In genomic region chrX:7066608-7067007, dm6 we compare ENCODE assay signal across 1 fruit fly cellular context.
TF ChIP-seq lines count a peak whose summit lies in the region.

No protein-coding gene starts in this region.

TF ChIP-seq in whole organism, embryonic, 481 proteins besides CTCF, POLR2A, EP300 and RAD21 (continued from another document):
- TF ChIP-seq CG14050 (GFP tag; IDR thresholded peaks at IDR 0.05; lab: Robert Waterston, UW) (no peak), gt (GFP tag; IDR thresholded peaks at IDR 0.05; lab: Robert Waterston, UW) (no peak), crol (GFP tag; IDR thresholded peaks at IDR 0.05; lab: Robert Waterston, UW) (no peak), Aef1 (GFP tag; IDR thresholded peaks at IDR 0.05; lab: Robert Waterston, UW) (no peak), Scr (GFP tag; IDR thresholded peaks at IDR 0.05; lab: Robert Waterston, UW; ENCODE audit: partially characterized antibody) (no peak), Nf-YA (GFP tag; IDR thresholded peaks at IDR 0.05; lab: Robert Waterston, UW) (no peak), CG9932 (GFP tag; IDR thresholded peaks at IDR 0.05; lab: Robert Waterston, UW) (no peak), NK7.1 (GFP tag; optimal IDR thresholded peaks at IDR 0.05; lab: Kevin White, UChicago) (no peak), CG4360 (GFP tag; IDR thresholded peaks at IDR 0.05; lab: Robert Waterston, UW) (no peak), CG34376 (GFP tag; optimal IDR thresholded peaks at IDR 0.05; lab: Kevin White, UChicago) (no peak), Sin3A (optimal IDR thresholded peaks at IDR 0.05; lab: Kevin White, UChicago) (no peak), gcm (GFP tag; optimal IDR thresholded peaks at IDR 0.05; lab: Kevin White, UChicago) (no peak), ems (GFP tag; optimal IDR thresholded peaks at IDR 0.05; lab: Kevin White, UChicago) (no peak), CG6689 (GFP tag; IDR thresholded peaks at IDR 0.05; lab: Robert Waterston, UW) (no peak), zf30C (GFP tag; optimal IDR thresholded peaks at IDR 0.05; lab: Kevin White, UChicago) (no peak), Mrtf (GFP tag; IDR thresholded peaks at IDR 0.05; lab: Robert Waterston, UW) (no peak), knrl (GFP tag; IDR thresholded peaks at IDR 0.05; lab: Robert Waterston, UW; ENCODE audit: partially characterized antibody) (no peak), YL-1 (GFP tag; optimal IDR thresholded peaks at IDR 0.05; lab: Kevin White, UChicago) (no peak), Awh (GFP tag; IDR thresholded peaks at IDR 0.05; lab: Robert Waterston, UW) (no peak), CG10366 (GFP tag; IDR thresholded peaks at IDR 0.05; lab: Robert Waterston, UW) (no peak), NC2β (GFP tag; optimal IDR thresholded peaks at IDR 0.05; lab: Kevin White, UChicago) (no peak), CG30403 (GFP tag; optimal IDR thresholded peaks at IDR 0.05; lab: Kevin White, UChicago) (no peak), ind (GFP tag; optimal IDR thresholded peaks at IDR 0.05; lab: Kevin White, UChicago) (no peak), CG17186 (GFP tag; optimal IDR thresholded peaks at IDR 0.05; lab: Kevin White, UChicago) (peak; percentile 47), Myb (GFP tag; optimal IDR thresholded peaks at IDR 0.05; lab: Kevin White, UChicago) (peak; percentile 92), CG18599 (GFP tag; optimal IDR thresholded peaks at IDR 0.05; lab: Kevin White, UChicago) (no peak), bbx (GFP tag; IDR thresholded peaks at IDR 0.05; lab: Robert Waterston, UW; ENCODE audit: partially characterized antibody) (no peak)
